Worm (Caenorhabditis elegans): ENCODE measurements around the gene eif-3.G.

- no peak for TF ChIP-seq ztf-26 (tag; optimal IDR thresholded peaks at IDR 0.05)
- no peak for TF ChIP-seq F22D6.2 (tag; optimal IDR thresholded peaks at IDR 0.05)
- TF ChIP-seq nfyb-1 (GFP tag; IDR thresholded peaks at IDR 0.05): no peak
- TF ChIP-seq snpc-4 (GFP tag; optimal IDR thresholded peaks at IDR 0.05): no peak
- no peak for TF ChIP-seq snpc-4 (tag; optimal IDR thresholded peaks at IDR 0.05)
- no peak for TF ChIP-seq dox-1 (GFP tag; IDR thresholded peaks at IDR 0.05)
- no peak for TF ChIP-seq F39B2.1 (GFP tag; IDR thresholded peaks at IDR 0.05)
- TF ChIP-seq lsl-1 (GFP tag; optimal IDR thresholded peaks at IDR 0.05): no peak
- TF ChIP-seq Y53F4B.3 (GFP tag; IDR thresholded peaks at IDR 0.05): no peak
- no peak for TF ChIP-seq ama-1 (optimal IDR thresholded peaks at IDR 0.05)
- TF ChIP-seq ama-1 (GFP tag; optimal IDR thresholded peaks at IDR 0.05): no peak
- no peak for TF ChIP-seq cebp-1 (GFP tag; IDR thresholded peaks at IDR 0.05)
- TF ChIP-seq cebp-1 (tag; optimal IDR thresholded peaks at IDR 0.05): no peak
Observed at ce11 chrII:8449660-8450118, 7.1 kb downstream of the eif-3.G start, which contains the start of gene F22B5.4.

Data from whole organism, young adult.